Fruit fly (Drosophila melanogaster) whole organism, embryonic: Measurements from ENCODE around the gene fau.

Experiments used
- Antp ChIP-seq: fragments of 200-800 bp; sonication (Bioruptor generic); optimal IDR thresholded peaks from 3 replicates; lab custom pipeline; 2016; ENCODE audit warnings: missing biosample characterization, missing genetic modification characterization
- Atf3 ChIP-seq: fragments of 200-800 bp; sonication (Bioruptor generic); optimal IDR thresholded peaks from 3 replicates; lab custom pipeline; 2016; ENCODE audit warnings: missing biosample characterization, missing genetic modification characterization
- Awh ChIP-seq: fragments of 200-800 bp; sonication (Bioruptor generic); IDR thresholded peaks from 2 replicates; pipeline ENCODE4, ENCODE4 v1.3.6; 2022; ENCODE audit warnings: missing biosample characterization, missing genetic modification characterization
- C15 ChIP-seq: fragments of 200-800 bp; sonication (Bioruptor generic); IDR thresholded peaks from 3 replicates; pipeline ENCODE4 v1.3.6; 2022; ENCODE audit warnings: missing biosample characterization, missing genetic modification characterization
- CG10267 ChIP-seq: fragments of 200-800 bp; sonication (Bioruptor generic); optimal IDR thresholded peaks from 2 replicates; lab custom pipeline; 2018; ENCODE audit warnings: missing biosample characterization, mild to moderate bottlenecking, missing genetic modification characterization, moderate library complexity
- CG10979 ChIP-seq: fragments of 200-800 bp; sonication (Bioruptor generic); optimal IDR thresholded peaks from 2 replicates; lab custom pipeline; 2018; ENCODE audit warnings: missing biosample characterization, mild to moderate bottlenecking, missing genetic modification characterization, moderate library complexity
- CG11093 ChIP-seq: fragments of 200-800 bp; sonication (Bioruptor generic); IDR thresholded peaks from 3 replicates; pipeline ENCODE4 v1.3.6; 2022; ENCODE audit warnings: missing biosample characterization, missing genetic modification characterization
- CG11247 ChIP-seq: fragments of 200-800 bp; sonication (Bioruptor generic); IDR thresholded peaks from 2 replicates; pipeline ENCODE4 v1.3.6; 2022; ENCODE audit warnings: missing biosample characterization, missing genetic modification characterization
- CG11398 ChIP-seq: fragments of 200-800 bp; sonication (Bioruptor generic); optimal IDR thresholded peaks from 2 replicates; lab custom pipeline; 2016; ENCODE audit warnings: missing biosample characterization, missing genetic modification characterization
- CG11695 ChIP-seq: fragments of 200-800 bp; sonication (Bioruptor generic); IDR thresholded peaks from 3 replicates; pipeline ENCODE4 v1.3.6; 2022; ENCODE audit warnings: missing biosample characterization, missing genetic modification characterization
- CG12071 ChIP-seq: fragments of 200-800 bp; sonication (Bioruptor generic); optimal IDR thresholded peaks from 3 replicates; lab custom pipeline; 2018; ENCODE audit warnings: missing biosample characterization, mild to moderate bottlenecking, missing genetic modification characterization
- CG12219 ChIP-seq: fragments of 200-800 bp; sonication (Bioruptor generic); optimal IDR thresholded peaks from 3 replicates; lab custom pipeline; 2018; ENCODE audit warnings: missing biosample characterization, mild to moderate bottlenecking, missing genetic modification characterization
- CG12299 ChIP-seq: fragments of 200-800 bp; sonication (Bioruptor generic); optimal IDR thresholded peaks from 2 replicates; lab custom pipeline; 2018; ENCODE audit warnings: missing biosample characterization, mild to moderate bottlenecking, missing genetic modification characterization
- CG12769 ChIP-seq: fragments of 200-800 bp; sonication (Bioruptor generic); optimal IDR thresholded peaks from 2 replicates; lab custom pipeline; 2019; ENCODE audit warnings: missing biosample characterization, mild to moderate bottlenecking, missing genetic modification characterization, moderate library complexity
- CG13624 ChIP-seq: fragments of 200-800 bp; sonication (Bioruptor generic); optimal IDR thresholded peaks from 2 replicates; lab custom pipeline; 2016; ENCODE audit warnings: missing biosample characterization, missing genetic modification characterization
- CG13775 ChIP-seq: fragments of 200-800 bp; sonication (Bioruptor generic); optimal IDR thresholded peaks from 3 replicates; lab custom pipeline; 2017; ENCODE audit warnings: missing biosample characterization, mild to moderate bottlenecking, missing genetic modification characterization
- CG14667 ChIP-seq: fragments of 200-800 bp; sonication (Bioruptor generic); IDR thresholded peaks from 2 replicates; pipeline ENCODE4 v1.3.6; 2022; ENCODE audit warnings: missing biosample characterization, missing genetic modification characterization
- CG1603 ChIP-seq: fragments of 200-800 bp; sonication (Bioruptor generic); optimal IDR thresholded peaks from 2 replicates; lab custom pipeline; 2019; ENCODE audit warnings: missing biosample characterization, mild to moderate bottlenecking, missing genetic modification characterization, moderate library complexity
- CG16779 ChIP-seq: fragments of 200-800 bp; sonication (Bioruptor generic); IDR thresholded peaks from 2 replicates; pipeline ENCODE4 v1.3.6; 2022; ENCODE audit warnings: missing biosample characterization, missing genetic modification characterization
- CG16813 ChIP-seq: fragments of 200-800 bp; sonication (Bioruptor generic); IDR thresholded peaks from 3 replicates; pipeline ENCODE4 v1.3.6; 2022; ENCODE audit warnings: missing biosample characterization, missing genetic modification characterization; ENCODE audit not compliant: partially characterized antibody
- CG2199 ChIP-seq: fragments of 200-800 bp; sonication (Bioruptor generic); IDR thresholded peaks from 3 replicates; pipeline ENCODE4 v1.3.6; 2022; ENCODE audit warnings: missing biosample characterization, missing genetic modification characterization
- CG3163 ChIP-seq: fragments of 200-800 bp; sonication (Bioruptor generic); optimal IDR thresholded peaks from 3 replicates; lab custom pipeline; 2016; ENCODE audit warnings: missing biosample characterization, missing genetic modification characterization
- CG32532 ChIP-seq: fragments of 200-800 bp; sonication (Bioruptor generic); IDR thresholded peaks from 2 replicates; pipeline ENCODE4 v1.3.6; 2022; ENCODE audit warnings: missing biosample characterization, missing genetic modification characterization
- CG32772 ChIP-seq: fragments of 200-800 bp; sonication (Bioruptor generic); IDR thresholded peaks from 2 replicates; pipeline ENCODE4 v1.3.6; 2022; ENCODE audit warnings: missing biosample characterization, missing genetic modification characterization
- CG34224 ChIP-seq: fragments of 200-800 bp; sonication (Bioruptor generic); IDR thresholded peaks from 3 replicates; pipeline ENCODE4 v1.3.6; 2022; ENCODE audit warnings: missing biosample characterization, missing genetic modification characterization; ENCODE audit not compliant: partially characterized antibody
- CG9817 ChIP-seq: fragments of 200-800 bp; sonication (Bioruptor generic); optimal IDR thresholded peaks from 2 replicates; lab custom pipeline; 2018; ENCODE audit warnings: missing biosample characterization, mild to moderate bottlenecking, missing genetic modification characterization, moderate library complexity
- Dad ChIP-seq: fragments of 200-800 bp; sonication (Bioruptor generic); optimal IDR thresholded peaks from 3 replicates; lab custom pipeline; 2016; ENCODE audit warnings: missing biosample characterization, missing genetic modification characterization
- Deaf1 ChIP-seq: fragments of 200-800 bp; optimal IDR thresholded peaks from 3 replicates; lab custom pipeline; 2019; ENCODE audit warnings: missing biosample characterization, mild to moderate bottlenecking, missing genetic modification characterization, moderate library complexity
- Gsc ChIP-seq: fragments of 200-800 bp; sonication (Bioruptor generic); IDR thresholded peaks from 2 replicates; pipeline ENCODE4 v1.3.6; 2022; ENCODE audit warnings: missing biosample characterization, missing genetic modification characterization
- HLH3B ChIP-seq: fragments of 200-800 bp; sonication (Bioruptor generic); IDR thresholded peaks from 2 replicates; pipeline ENCODE4 v1.3.6; 2022; ENCODE audit warnings: missing biosample characterization, missing genetic modification characterization
- MESR4 ChIP-seq: fragments of 200-800 bp; sonication (Bioruptor generic); optimal IDR thresholded peaks from 2 replicates; lab custom pipeline; 2018; ENCODE audit warnings: missing biosample characterization, mild to moderate bottlenecking, missing genetic modification characterization, moderate library complexity
- Myb ChIP-seq: fragments of 200-800 bp; sonication (Bioruptor generic); optimal IDR thresholded peaks from 2 replicates; lab custom pipeline; 2016; ENCODE audit warnings: missing biosample characterization, missing genetic modification characterization
- Pdp1 ChIP-seq, 2 experiments: fragments of 200-800 bp; sonication (Bioruptor generic); optimal IDR thresholded peaks; 3 replicates each; lab custom pipeline; 2016; ENCODE audit warnings: missing biosample characterization in 2 of 2, missing genetic modification characterization in 2 of 2, mild to moderate bottlenecking in 1 of 2, moderate library complexity in 1 of 2
- Trl ChIP-seq, 3 experiments: fragments of >200 bp in 2 of 3; fragments of 200-800 bp in 1 of 3; sonication (Bioruptor generic) in 1 of 3; optimal IDR thresholded peaks; 2 replicates in 1 of 3; 3 replicates in 2 of 3; lab custom pipeline; 2016 to 2017; ENCODE audit warnings: missing biosample characterization in 1 of 3, missing genetic modification characterization in 1 of 3
- crp ChIP-seq, 2 experiments: fragments of 200-800 bp; sonication (Bioruptor generic); optimal IDR thresholded peaks; 2 replicates in 1 of 2; 3 replicates in 1 of 2; lab custom pipeline; 2017; ENCODE audit warnings: missing biosample characterization in 2 of 2, missing genetic modification characterization in 2 of 2, mild to moderate bottlenecking in 1 of 2, moderate library complexity in 1 of 2
- da ChIP-seq: fragments of 200-800 bp; sonication (Bioruptor generic); optimal IDR thresholded peaks from 2 replicates; lab custom pipeline; 2016; ENCODE audit warnings: missing biosample characterization, missing genetic modification characterization
- ems ChIP-seq: fragments of 200-800 bp; sonication (Bioruptor generic); optimal IDR thresholded peaks from 3 replicates; lab custom pipeline; 2016; ENCODE audit warnings: missing biosample characterization, missing genetic modification characterization
- ewg ChIP-seq: fragments of 200-800 bp; sonication (Bioruptor generic); optimal IDR thresholded peaks from 3 replicates; lab custom pipeline; 2017; ENCODE audit warnings: mild to moderate bottlenecking, missing biosample characterization, missing genetic modification reagents, missing genetic modification characterization
- exex ChIP-seq: fragments of 200-800 bp; sonication (Bioruptor generic); optimal IDR thresholded peaks from 4 replicates; lab custom pipeline; 2018; ENCODE audit warnings: missing biosample characterization, mild to moderate bottlenecking, missing genetic modification characterization, moderate library complexity
- fd64A ChIP-seq: fragments of 200-800 bp; sonication (Bioruptor generic); optimal IDR thresholded peaks from 3 replicates; lab custom pipeline; 2018; ENCODE audit warnings: missing biosample characterization, mild to moderate bottlenecking, missing genetic modification characterization
- gcm2 ChIP-seq: fragments of 200-800 bp; sonication (Bioruptor generic); optimal IDR thresholded peaks from 2 replicates; lab custom pipeline; 2016; ENCODE audit warnings: missing biosample characterization, missing genetic modification characterization
- grau ChIP-seq: fragments of 200-800 bp; optimal IDR thresholded peaks from 3 replicates; lab custom pipeline; 2019; ENCODE audit warnings: missing biosample characterization, mild to moderate bottlenecking, missing genetic modification characterization, moderate library complexity
- kah ChIP-seq: fragments of 200-800 bp; sonication (Bioruptor generic); optimal IDR thresholded peaks from 2 replicates; lab custom pipeline; 2018; ENCODE audit warnings: missing biosample characterization, mild to moderate bottlenecking, missing genetic modification characterization
- mld ChIP-seq: fragments of 200-800 bp; sonication (Bioruptor generic); IDR thresholded peaks from 3 replicates; pipeline ENCODE4 v1.3.6; 2022; ENCODE audit warnings: missing biosample characterization, missing genetic modification characterization; ENCODE audit not compliant: partially characterized antibody
- nau ChIP-seq: fragments of 200-800 bp; sonication (Bioruptor generic); optimal IDR thresholded peaks from 3 replicates; lab custom pipeline; 2017; ENCODE audit warnings: missing biosample characterization, mild to moderate bottlenecking, missing genetic modification characterization, missing genetic modification reagents
- nmo ChIP-seq: fragments of 200-800 bp; sonication (Bioruptor generic); optimal IDR thresholded peaks from 2 replicates; lab custom pipeline; 2018; ENCODE audit warnings: missing biosample characterization, mild to moderate bottlenecking, missing genetic modification characterization, moderate library complexity
- nom ChIP-seq: fragments of 200-800 bp; sonication (Bioruptor generic); optimal IDR thresholded peaks from 2 replicates; lab custom pipeline; 2017; ENCODE audit warnings: missing biosample characterization, missing genetic modification characterization, mild to moderate bottlenecking, moderate library complexity, missing genetic modification reagents
- sd ChIP-seq: fragments of 200-800 bp; sonication (Bioruptor generic); optimal IDR thresholded peaks from 3 replicates; lab custom pipeline; 2018; ENCODE audit warnings: missing biosample characterization, mild to moderate bottlenecking, missing genetic modification characterization, moderate library complexity
- sens-2 ChIP-seq: fragments of 200-800 bp; sonication (Bioruptor generic); IDR thresholded peaks from 2 replicates; pipeline ENCODE4 v1.3.6; 2022; ENCODE audit warnings: missing biosample characterization, missing genetic modification characterization
- slbo ChIP-seq: fragments of 200-800 bp; sonication (Bioruptor generic); IDR thresholded peaks from 2 replicates; pipeline ENCODE4 v1.3.6; 2022; ENCODE audit warnings: missing biosample characterization, missing genetic modification characterization

fau gene

DNA sequence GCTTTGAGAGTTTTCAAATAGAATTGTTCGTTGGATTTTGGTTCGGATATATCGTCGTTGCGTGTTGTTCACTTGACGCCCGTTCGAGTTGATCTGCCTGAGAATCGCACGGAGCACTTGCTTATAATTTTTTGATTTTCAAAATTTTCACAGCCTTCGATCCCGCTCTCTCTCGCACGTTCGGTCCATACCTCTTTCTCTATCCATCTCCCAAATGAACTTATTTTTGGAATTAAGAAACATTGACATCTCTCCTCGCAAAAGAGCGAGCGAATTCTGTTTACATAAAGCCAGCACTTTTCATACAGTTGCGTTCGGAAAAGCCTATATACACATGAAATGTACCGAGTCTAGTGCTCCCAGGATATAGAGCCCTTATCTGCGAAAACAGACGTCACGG, at the start of gene fau, which contains the start of the genes CG45076 and CG45078:
fau (minus strand) TSS at position 101 of the 400 bp plus-strand sequence.
CG45076 (minus strand) TSS at position 101 of the 400 bp plus-strand sequence.
CG45078 (minus strand) TSS at position 101 of the 400 bp plus-strand sequence.
- TF ChIP-seq CG14667 (GFP tag; lab: Robert Waterston, UW) (no peak), Pdp1 (GFP tag; optimal IDR thresholded peaks at IDR 0.05; lab: Kevin White, UChicago) (peak in 1 of 2 experiments; percentile 47), nmo (GFP tag; lab: Kevin White, UChicago) (no peak), Gsc (GFP tag; lab: Robert Waterston, UW) (no peak), nom (no peak), CG12299 (no peak), C15 (GFP tag; lab: Robert Waterston, UW) (0 out of 3 replicates have a peak, but pooled peaks have one; percentile 52), CG11398 (no peak), exex (tag; lab: Kevin White, UChicago) (no peak), CG3163 (GFP tag; lab: Kevin White, UChicago) (no peak), Trl (optimal IDR thresholded peaks at IDR 0.05; lab: Kevin White, UChicago) (peak in 1 of 2 experiments; percentile 42), Trl (GFP tag; optimal IDR thresholded peaks at IDR 0.05; lab: Kevin White, UChicago) (no peak), CG16779 (GFP tag; lab: Robert Waterston, UW) (no peak), Awh (GFP tag; lab: Robert Waterston, UW) (no peak), CG12071 (no peak), sd (tag; lab: Kevin White, UChicago) (no peak), Dad (GFP tag; lab: Kevin White, UChicago) (no peak), nau (no peak), CG13624 (GFP tag; lab: Kevin White, UChicago) (no peak), HLH3B (GFP tag; lab: Robert Waterston, UW) (no peak), CG12219 (GFP tag; lab: Kevin White, UChicago) (no peak), Antp (no peak), da (GFP tag; lab: Kevin White, UChicago) (no peak), CG16813 (GFP tag; lab: Robert Waterston, UW) (no peak), Deaf1 (no peak), CG1603 (no peak), MESR4 (GFP tag; lab: Kevin White, UChicago) (no peak), CG13775 (no peak), slbo (GFP tag; lab: Robert Waterston, UW) (no peak), CG2199 (GFP tag; lab: Robert Waterston, UW) (0 out of 3 replicates have a peak, but pooled peaks have one; percentile 11), gcm2 (GFP tag; lab: Kevin White, UChicago) (no peak), CG32772 (no peak), Myb (GFP tag; lab: Kevin White, UChicago) (no peak), CG32532 (GFP tag; lab: Robert Waterston, UW) (no peak), CG12769 (tag; lab: Kevin White, UChicago) (peak; percentile 33), grau (no peak), fd64A (no peak), ewg (no peak), Atf3 (no peak), ems (GFP tag; lab: Kevin White, UChicago) (no peak), mld (GFP tag; lab: Robert Waterston, UW) (no peak), sens-2 (GFP tag; lab: Robert Waterston, UW) (no peak), CG9817 (no peak), CG11247 (GFP tag; lab: Robert Waterston, UW) (no peak), CG10267 (tag; lab: Kevin White, UChicago) (no peak), CG11695 (GFP tag; lab: Robert Waterston, UW) (0 out of 3 replicates have a peak, but pooled peaks have one; percentile 7), kah (GFP tag; lab: Kevin White, UChicago) (no peak), CG11093 (no peak), CG34224 (GFP tag; lab: Robert Waterston, UW) (0 out of 3 replicates have a peak, but pooled peaks have one; percentile 27), crp (GFP tag; optimal IDR thresholded peaks at IDR 0.05; lab: Kevin White, UChicago) (no peak), CG10979 (no peak)
